Worm (Caenorhabditis elegans) whole organism, L4/young adult: ENCODE measurements around the gene F41E7.6.

Experiments used
- W03F9.2 ChIP-seq: fragments of 150-350 bp; optimal IDR thresholded peaks from 2 replicates; lab custom pipeline; 2014; ENCODE audit warnings: missing biosample characterization, missing genetic modification characterization
- dao-5 ChIP-seq: sonication (generic microtip); optimal IDR thresholded peaks from 2 replicates; lab custom pipeline; 2016; ENCODE audit warnings: missing genotype, missing genetic modification characterization, moderate library complexity, missing compliant biosample characterization
- him-1 ChIP-seq: sonication (generic microtip); optimal IDR thresholded peaks from 2 replicates; lab custom pipeline; 2016; ENCODE audit warnings: missing genotype, missing genetic modification reagents, missing genetic modification characterization, missing compliant biosample characterization

ce11 chrX:10333301-10333854 lies 23.1 kb upstream of the F41E7.6 start, which contains the start of gene R07E3.4:
- TF ChIP-seq dao-5 (tag; lab: Kevin White, UChicago) (no peak), him-1 (tag; lab: Kevin White, UChicago) (no peak), W03F9.2 (no peak)
